Worm (Caenorhabditis elegans) whole organism, young adult: ENCODE results near the gene set-24.

Experiments
- ama-1 ChIP-seq, 3 experiments: fragments of 150-350 bp in 1 of 3; sonication (generic microtip) in 2 of 3; optimal IDR thresholded peaks; 2 replicates each; lab custom pipeline; 2014 to 2018; ENCODE audit warnings: missing biosample characterization in 2 of 3, missing genetic modification characterization in 2 of 3, missing genetic modification reagents in 2 of 3
- attf-3 ChIP-seq: fragments of 200-800 bp; sonication (Bioruptor generic); conservative IDR thresholded peaks from 2 replicates; pipeline ENCODE4 v1.3.6; 2022; ENCODE audit warnings: missing genetic modification reagents, missing genetic modification characterization, missing compliant biosample characterization
- egl-44 ChIP-seq: fragments of 200-800 bp; sonication (Bioruptor generic); IDR thresholded peaks from 2 replicates; pipeline ENCODE4 v1.3.6; 2022; ENCODE audit warnings: missing genetic modification reagents, missing genetic modification characterization, missing compliant biosample characterization
- hmg-20 ChIP-seq: fragments of 200-800 bp; sonication (Bioruptor generic); IDR thresholded peaks from 2 replicates; pipeline ENCODE4 v1.3.6; 2022; ENCODE audit warnings: missing genetic modification reagents, missing genetic modification characterization, missing compliant biosample characterization
- tbx-9 ChIP-seq: sonication (generic microtip); optimal IDR thresholded peaks from 2 replicates; lab custom pipeline; 2016; ENCODE audit warnings: borderline replicate concordance, missing genetic modification characterization, inconsistent platforms, missing compliant biosample characterization
- unc-62 ChIP-seq: fragments of 150-350 bp; optimal IDR thresholded peaks from 2 replicates; lab custom pipeline; 2014; ENCODE audit warnings: missing biosample characterization, missing genetic modification reagents, missing genetic modification characterization

ce11 chrII:12099889-12100288 lies 30.9 kb downstream of the set-24 start, which contains the start of gene Y17G7B.17:
- TF ChIP-seq egl-44 (GFP tag; lab: Robert Waterston, UW) (no peak), unc-62 (no peak), tbx-9 (tag; lab: Kevin White, UChicago) (no peak), attf-3 (no peak), hmg-20 (no peak), ama-1 (optimal IDR thresholded peaks at IDR 0.05; lab: Kevin White, UChicago) (no peak), ama-1 (GFP tag; optimal IDR thresholded peaks at IDR 0.05; lab: Kevin White, UChicago) (no peak)
